Worm (Caenorhabditis elegans) whole organism, early embryonic: ENCODE data around the gene C16C8.21.

Experiments
- pes-1 ChIP-seq: fragments of 200-800 bp; sonication (Bioruptor generic); IDR thresholded peaks from 2 replicates; pipeline ENCODE4 v1.3.6; 2022; ENCODE audit warnings: missing genetic modification reagents, missing genetic modification characterization, missing compliant biosample characterization
- tbx-37 ChIP-seq: fragments of 200-800 bp; sonication (Bioruptor generic); conservative IDR thresholded peaks from 2 replicates; pipeline ENCODE4 v1.3.6; 2022; ENCODE audit warnings: missing genetic modification reagents, missing genetic modification characterization, missing compliant biosample characterization

ce11 chrII:3443154-3443553 lies 4.9 kb upstream of the C16C8.21 start, which contains the start of gene C16C8.22:
- no peak for TF ChIP-seq pes-1 (GFP tag; lab: Robert Waterston, UW)
- no peak for TF ChIP-seq tbx-37
